Fruit fly (Drosophila melanogaster) whole organism, embryonic: ENCODE data around the gene temp.
A peak's percentile ranks its signal among the peaks of the same experiment; 100 is the strongest.

Source experiments
- Blimp-1 ChIP-seq: fragments of 200-800 bp; sonication (Bioruptor generic); optimal IDR thresholded peaks from 3 replicates; lab custom pipeline; 2018; ENCODE audit warnings: missing biosample characterization, missing genetic modification characterization, mild to moderate bottlenecking, moderate library complexity, missing genetic modification reagents
- C15 ChIP-seq: fragments of 200-800 bp; sonication (Bioruptor generic); IDR thresholded peaks from 3 replicates; pipeline ENCODE4 v1.3.6; 2022; ENCODE audit warnings: missing biosample characterization, missing genetic modification characterization
- CG10147 ChIP-seq: fragments of 200-800 bp; sonication (Bioruptor generic); optimal IDR thresholded peaks from 2 replicates; lab custom pipeline; 2019; ENCODE audit warnings: missing biosample characterization, mild to moderate bottlenecking, missing genetic modification characterization, moderate library complexity
- CG10321 ChIP-seq: fragments of 200-800 bp; sonication (Bioruptor generic); IDR thresholded peaks from 2 replicates; pipeline ENCODE4 v1.3.6; 2022; ENCODE audit warnings: missing biosample characterization, missing genetic modification characterization
- CG10959 ChIP-seq: fragments of 200-800 bp; sonication (Bioruptor generic); IDR thresholded peaks from 2 replicates; pipeline ENCODE4 v1.3.6; 2022; ENCODE audit warnings: missing biosample characterization, missing genetic modification characterization
- CG11247 ChIP-seq: fragments of 200-800 bp; sonication (Bioruptor generic); IDR thresholded peaks from 2 replicates; pipeline ENCODE4 v1.3.6; 2022; ENCODE audit warnings: missing biosample characterization, missing genetic modification characterization
- CG12071 ChIP-seq: fragments of 200-800 bp; sonication (Bioruptor generic); optimal IDR thresholded peaks from 3 replicates; lab custom pipeline; 2018; ENCODE audit warnings: missing biosample characterization, mild to moderate bottlenecking, missing genetic modification characterization
- CG15514 ChIP-seq: fragments of 200-800 bp; sonication (Bioruptor generic); optimal IDR thresholded peaks from 3 replicates; lab custom pipeline; 2017; ENCODE audit warnings: missing biosample characterization, missing genetic modification characterization, mild to moderate bottlenecking, moderate library complexity, missing genetic modification reagents
- CG32532 ChIP-seq: fragments of 200-800 bp; sonication (Bioruptor generic); IDR thresholded peaks from 2 replicates; pipeline ENCODE4 v1.3.6; 2022; ENCODE audit warnings: missing biosample characterization, missing genetic modification characterization
- CG4404 ChIP-seq: fragments of 200-800 bp; sonication (Bioruptor generic); IDR thresholded peaks from 2 replicates; pipeline ENCODE4 v1.3.6; 2022; ENCODE audit warnings: missing biosample characterization, missing genetic modification characterization
- CG6765 ChIP-seq: fragments of 200-800 bp; sonication (Bioruptor generic); optimal IDR thresholded peaks from 3 replicates; lab custom pipeline; 2017; ENCODE audit warnings: missing biosample characterization, mild to moderate bottlenecking, missing genetic modification characterization
- CG8089 ChIP-seq: fragments of 200-800 bp; sonication (Bioruptor generic); optimal IDR thresholded peaks from 3 replicates; lab custom pipeline; 2016; ENCODE audit warnings: missing biosample characterization, missing genetic modification characterization
- CG8359 ChIP-seq: fragments of 200-800 bp; sonication (Bioruptor generic); optimal IDR thresholded peaks from 2 replicates; lab custom pipeline; 2017; ENCODE audit warnings: missing biosample characterization, mild to moderate bottlenecking, missing genetic modification characterization, borderline replicate concordance
- CG8765 ChIP-seq: fragments of 200-800 bp; sonication (Bioruptor generic); IDR thresholded peaks from 2 replicates; pipeline ENCODE4 v1.3.6; 2022; ENCODE audit warnings: missing biosample characterization, missing genetic modification characterization
- CG8924 ChIP-seq: fragments of 200-800 bp; optimal IDR thresholded peaks from 3 replicates; lab custom pipeline; 2019; ENCODE audit warnings: missing biosample characterization, mild to moderate bottlenecking, missing genetic modification characterization, moderate library complexity
- CG9215 ChIP-seq: fragments of 200-800 bp; sonication (Bioruptor generic); IDR thresholded peaks from 2 replicates; pipeline ENCODE4 v1.3.6; 2022; ENCODE audit warnings: missing biosample characterization, missing genetic modification characterization
- CG9817 ChIP-seq: fragments of 200-800 bp; sonication (Bioruptor generic); optimal IDR thresholded peaks from 2 replicates; lab custom pipeline; 2018; ENCODE audit warnings: missing biosample characterization, mild to moderate bottlenecking, missing genetic modification characterization, moderate library complexity
- D ChIP-seq, 2 experiments: fragments of 200-800 bp in 1 of 2; fragments of >200 bp in 1 of 2; sonication (Bioruptor generic) in 1 of 2; optimal IDR thresholded peaks; 2 replicates in 1 of 2; 3 replicates in 1 of 2; lab custom pipeline; 2017; ENCODE audit warnings: mild to moderate bottlenecking in 1 of 2, missing biosample characterization in 1 of 2, missing genetic modification characterization in 1 of 2, missing genetic modification reagents in 1 of 2
- E2f1 ChIP-seq: fragments of 200-800 bp; sonication (Bioruptor generic); IDR thresholded peaks from 2 replicates; pipeline ENCODE4 v1.3.6; 2022; ENCODE audit warnings: missing biosample characterization, missing genetic modification characterization
- Fer2 ChIP-seq: fragments of 200-800 bp; sonication (Bioruptor generic); optimal IDR thresholded peaks from 2 replicates; lab custom pipeline; 2018; ENCODE audit warnings: missing biosample characterization, mild to moderate bottlenecking, missing genetic modification characterization, moderate library complexity
- Hand ChIP-seq: fragments of 200-800 bp; sonication (Bioruptor generic); optimal IDR thresholded peaks from 2 replicates; lab custom pipeline; 2017; ENCODE audit warnings: mild to moderate bottlenecking, missing biosample characterization, missing genetic modification reagents, missing genetic modification characterization
- Hmx ChIP-seq: fragments of 200-800 bp; sonication (Bioruptor generic); optimal IDR thresholded peaks from 2 replicates; lab custom pipeline; 2016; ENCODE audit warnings: missing biosample characterization, missing genetic modification characterization
- Hr51 ChIP-seq, 2 experiments: fragments of 200-800 bp; sonication (Bioruptor generic); optimal IDR thresholded peaks; 2 replicates in 1 of 2; 3 replicates in 1 of 2; lab custom pipeline; 2016 to 2018; ENCODE audit warnings: missing biosample characterization in 2 of 2, missing genetic modification characterization in 2 of 2, mild to moderate bottlenecking in 1 of 2, moderate library complexity in 1 of 2
- Max ChIP-seq: fragments of 200-800 bp; sonication (Bioruptor generic); optimal IDR thresholded peaks from 2 replicates; lab custom pipeline; 2016; ENCODE audit warnings: missing biosample characterization, mild to moderate bottlenecking, missing genetic modification characterization
- NK7.1 ChIP-seq: fragments of 200-800 bp; sonication (Bioruptor generic); optimal IDR thresholded peaks from 3 replicates; lab custom pipeline; 2016; ENCODE audit warnings: missing biosample characterization, missing genetic modification characterization
- Oaz ChIP-seq: fragments of 200-800 bp; sonication (Bioruptor generic); IDR thresholded peaks from 2 replicates; pipeline ENCODE4 v1.3.6; 2022; ENCODE audit warnings: missing biosample characterization, missing genetic modification characterization
- bsh ChIP-seq, 2 experiments: fragments of 200-800 bp; sonication (Bioruptor generic); optimal IDR thresholded peaks; 2 replicates each; lab custom pipeline; 2017 to 2018; ENCODE audit warnings: mild to moderate bottlenecking in 2 of 2, missing biosample characterization in 2 of 2, missing genetic modification characterization in 2 of 2, moderate library complexity in 1 of 2
- caup ChIP-seq: fragments of 200-800 bp; sonication (Bioruptor generic); optimal IDR thresholded peaks from 3 replicates; lab custom pipeline; 2017; ENCODE audit warnings: missing biosample characterization, mild to moderate bottlenecking, missing genetic modification characterization, moderate library complexity; ENCODE audit not compliant: severe bottlenecking
- ewg ChIP-seq: fragments of 200-800 bp; sonication (Bioruptor generic); optimal IDR thresholded peaks from 3 replicates; lab custom pipeline; 2017; ENCODE audit warnings: mild to moderate bottlenecking, missing biosample characterization, missing genetic modification reagents, missing genetic modification characterization
- eyg ChIP-seq: fragments of 200-800 bp; sonication (Bioruptor generic); optimal IDR thresholded peaks from 3 replicates; lab custom pipeline; 2016; ENCODE audit warnings: missing biosample characterization, missing genetic modification characterization
- fd102C ChIP-seq: fragments of 200-800 bp; sonication (Bioruptor generic); optimal IDR thresholded peaks from 2 replicates; lab custom pipeline; 2018; ENCODE audit warnings: missing biosample characterization, mild to moderate bottlenecking, missing genetic modification characterization, moderate library complexity
- ind ChIP-seq: fragments of 200-800 bp; sonication (Bioruptor generic); optimal IDR thresholded peaks from 3 replicates; lab custom pipeline; 2016; ENCODE audit warnings: missing biosample characterization, missing genetic modification characterization
- inv ChIP-seq: fragments of 200-800 bp; sonication (Bioruptor generic); IDR thresholded peaks from 2 replicates; pipeline ENCODE4 v1.3.6; 2022; ENCODE audit warnings: missing biosample characterization, missing genetic modification characterization; ENCODE audit not compliant: partially characterized antibody
- jumu ChIP-seq: fragments of 200-800 bp; sonication (Bioruptor generic); optimal IDR thresholded peaks from 3 replicates; lab custom pipeline; 2016; ENCODE audit warnings: missing biosample characterization, missing genetic modification characterization
- mld ChIP-seq: fragments of 200-800 bp; sonication (Bioruptor generic); IDR thresholded peaks from 3 replicates; pipeline ENCODE4 v1.3.6; 2022; ENCODE audit warnings: missing biosample characterization, missing genetic modification characterization; ENCODE audit not compliant: partially characterized antibody
- oc ChIP-seq: fragments of 200-800 bp; sonication (Bioruptor generic); optimal IDR thresholded peaks from 2 replicates; lab custom pipeline; 2018; ENCODE audit warnings: missing biosample characterization, mild to moderate bottlenecking, missing genetic modification characterization, moderate library complexity
- pfk ChIP-seq: fragments of 200-800 bp; sonication (Bioruptor generic); optimal IDR thresholded peaks from 2 replicates; lab custom pipeline; 2018; ENCODE audit warnings: missing biosample characterization, mild to moderate bottlenecking, missing genetic modification characterization, moderate library complexity
- phol ChIP-seq: fragments of 200-800 bp; sonication (Bioruptor generic); optimal IDR thresholded peaks from 3 replicates; lab custom pipeline; 2018; ENCODE audit warnings: missing biosample characterization, mild to moderate bottlenecking, missing genetic modification characterization, moderate library complexity
- repo ChIP-seq: fragments of 200-800 bp; sonication (Bioruptor generic); optimal IDR thresholded peaks from 2 replicates; lab custom pipeline; 2016; ENCODE audit warnings: missing biosample characterization, missing genetic modification characterization
- salm ChIP-seq: fragments of 200-800 bp; sonication (Bioruptor generic); optimal IDR thresholded peaks from 2 replicates; lab custom pipeline; 2018; ENCODE audit warnings: missing biosample characterization, mild to moderate bottlenecking, missing genetic modification characterization
- sens ChIP-seq: fragments of 200-800 bp; sonication (Bioruptor generic); peaks from one replicate; lab custom pipeline; 2016; ENCODE audit warnings: missing biosample characterization, missing genetic modification characterization
- slbo ChIP-seq: fragments of 200-800 bp; sonication (Bioruptor generic); IDR thresholded peaks from 2 replicates; pipeline ENCODE4 v1.3.6; 2022; ENCODE audit warnings: missing biosample characterization, missing genetic modification characterization
- slou ChIP-seq: fragments of 200-800 bp; sonication (Bioruptor generic); optimal IDR thresholded peaks from 3 replicates; lab custom pipeline; 2016; ENCODE audit warnings: missing biosample characterization, missing genetic modification characterization
- sob ChIP-seq: fragments of 200-800 bp; sonication (Bioruptor generic); IDR thresholded peaks from 2 replicates; pipeline ENCODE4 v1.3.6; 2022; ENCODE audit warnings: missing biosample characterization, missing genetic modification characterization
- stwl ChIP-seq: fragments of 200-800 bp; sonication (Bioruptor generic); optimal IDR thresholded peaks from 3 replicates; lab custom pipeline; 2018; ENCODE audit warnings: missing biosample characterization, mild to moderate bottlenecking, missing genetic modification characterization, moderate library complexity
- tio ChIP-seq: fragments of 200-800 bp; sonication (Bioruptor generic); optimal IDR thresholded peaks from 2 replicates; lab custom pipeline; 2017; ENCODE audit warnings: missing biosample characterization, missing genetic modification characterization, inconsistent platforms
- tll ChIP-seq, 2 experiments: fragments of 200-800 bp in 1 of 2; fragments of >200 bp in 1 of 2; sonication (Bioruptor generic) in 1 of 2; optimal IDR thresholded peaks; 2 replicates each; lab custom pipeline; 2017 to 2019; ENCODE audit warnings: missing biosample characterization in 2 of 2, missing genetic modification characterization in 2 of 2, mild to moderate bottlenecking in 1 of 2, moderate library complexity in 1 of 2
- tx ChIP-seq: fragments of 200-800 bp; sonication (Bioruptor generic); optimal IDR thresholded peaks from 2 replicates; lab custom pipeline; 2016; ENCODE audit warnings: missing biosample characterization, missing genetic modification characterization
- zen2 ChIP-seq: fragments of 200-800 bp; sonication (Bioruptor generic); IDR thresholded peaks from 3 replicates; pipeline ENCODE4 v1.3.6; 2022; ENCODE audit warnings: missing biosample characterization, missing genetic modification characterization; ENCODE audit not compliant: partially characterized antibody

Gene temp

DNA sequence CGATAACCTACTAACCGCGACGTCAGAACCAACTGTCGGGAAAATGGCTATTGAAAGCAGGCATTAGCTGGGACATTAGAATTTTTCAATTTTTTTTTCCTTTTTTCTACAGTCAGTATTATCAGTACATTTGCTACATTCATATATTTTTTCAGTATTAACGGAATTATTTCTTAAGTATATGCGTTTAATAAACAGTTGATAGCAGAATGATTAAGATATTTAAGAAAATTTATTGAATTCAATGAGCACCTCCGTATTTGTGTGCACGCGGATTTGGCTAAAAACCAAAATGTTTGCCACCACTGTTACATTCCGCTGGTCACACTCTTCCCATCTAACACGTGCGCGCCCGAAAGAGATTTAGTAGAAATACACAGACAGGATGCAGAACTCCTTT is at the start of gene temp, which contains the start of gene CG3071 (continued):
- TF ChIP-seq tio (GFP tag; lab: Kevin White, UChicago) = no peak
- TF ChIP-seq Oaz (GFP tag; lab: Robert Waterston, UW) = no peak
- peak; percentile 70 for TF ChIP-seq CG9817
- TF ChIP-seq CG11247 (GFP tag; lab: Robert Waterston, UW) = peak; percentile 21; the same call in 1 of the 2 replicates
- TF ChIP-seq CG32532 = peak; percentile 60
- TF ChIP-seq stwl = peak; percentile 14
- TF ChIP-seq CG8765 (GFP tag; lab: Robert Waterston, UW) = no peak
- peak; percentile 1 to 90 for TF ChIP-seq tll (GFP tag; optimal IDR thresholded peaks at IDR 0.05; lab: Kevin White, UChicago)
- no peak for TF ChIP-seq CG8359 (GFP tag; lab: Kevin White, UChicago)
- peak in 1 of 2 experiments; percentile 40 for TF ChIP-seq bsh (GFP tag; optimal IDR thresholded peaks at IDR 0.05; lab: Kevin White, UChicago)
- TF ChIP-seq CG10147 (GFP tag; lab: Kevin White, UChicago) = peak; percentile 71
- TF ChIP-seq CG10321 (GFP tag; lab: Robert Waterston, UW) = no peak
- TF ChIP-seq fd102C (GFP tag; lab: Kevin White, UChicago) = no peak
- peak; percentile 72 for TF ChIP-seq phol (tag; lab: Kevin White, UChicago)
- peak; percentile 68 for TF ChIP-seq CG15514
- TF ChIP-seq caup = peak; percentile 25
- peak; percentile 95 for TF ChIP-seq Max
- peak; percentile 49 for TF ChIP-seq oc (tag; lab: Kevin White, UChicago)
- no peak for TF ChIP-seq repo (GFP tag; lab: Kevin White, UChicago)
- TF ChIP-seq eyg (GFP tag; lab: Kevin White, UChicago) = no peak
- peak; percentile 70; the same call in 1 of the 2 replicates for TF ChIP-seq CG9215 (GFP tag; lab: Robert Waterston, UW)
- TF ChIP-seq Hmx = no peak
- TF ChIP-seq mld (GFP tag; lab: Robert Waterston, UW) = no peak
- peak; percentile 47 for TF ChIP-seq tx (GFP tag; lab: Kevin White, UChicago)
- no peak for TF ChIP-seq D (optimal IDR thresholded peaks at IDR 0.05; lab: Kevin White, UChicago)
- TF ChIP-seq D (GFP tag; optimal IDR thresholded peaks at IDR 0.05; lab: Kevin White, UChicago) = peak; percentile 23
- no peak for TF ChIP-seq salm (tag; lab: Kevin White, UChicago)
- TF ChIP-seq Hr51 (GFP tag; optimal IDR thresholded peaks at IDR 0.05; lab: Kevin White, UChicago) = peak; percentile 60 to 62
- no peak for TF ChIP-seq CG12071 (GFP tag; lab: Kevin White, UChicago)
- peak; percentile 41 for TF ChIP-seq ewg (GFP tag; lab: Kevin White, UChicago)
- TF ChIP-seq NK7.1 = no peak
- no peak for TF ChIP-seq CG10959
- no peak for TF ChIP-seq inv
- peak; percentile 7 for TF ChIP-seq CG8089 (GFP tag; lab: Kevin White, UChicago)
- TF ChIP-seq CG8924 (tag; lab: Kevin White, UChicago) = peak; percentile 61
- peak; percentile 66 for TF ChIP-seq CG4404 (GFP tag; lab: Robert Waterston, UW)
- TF ChIP-seq Blimp-1 (GFP tag; lab: Kevin White, UChicago) = no peak
- TF ChIP-seq CG6765 (GFP tag; lab: Kevin White, UChicago) = no peak
- peak; percentile 49; the same call in 1 of the 2 replicates for TF ChIP-seq E2f1
- TF ChIP-seq C15 (GFP tag; lab: Robert Waterston, UW) = no peak
- TF ChIP-seq sob (GFP tag; lab: Robert Waterston, UW) = peak; percentile 52
- no peak for TF ChIP-seq Hand
- TF ChIP-seq sens (GFP tag; lab: Kevin White, UChicago) = peak; percentile 95
- TF ChIP-seq slou (GFP tag; lab: Kevin White, UChicago) = peak; percentile 48
- TF ChIP-seq Fer2 = peak; percentile 24
- TF ChIP-seq zen2 (GFP tag; lab: Robert Waterston, UW) = no peak
- peak; percentile 63 for TF ChIP-seq ind (GFP tag; lab: Kevin White, UChicago)
- no peak for TF ChIP-seq pfk (GFP tag; lab: Kevin White, UChicago)
- TF ChIP-seq slbo (GFP tag; lab: Robert Waterston, UW) = no peak; the same call in none of the 2 replicates
- TF ChIP-seq jumu = peak; percentile 49
